Fruit fly (Drosophila melanogaster) whole organism, embryonic: ENCODE data around the gene CG9961.

Experiments used
- Atf-2 ChIP-seq: fragments of 200-800 bp; sonication (Bioruptor generic); optimal IDR thresholded peaks from 2 replicates; lab custom pipeline; 2016; ENCODE audit warnings: missing biosample characterization, missing genetic modification characterization
- Blimp-1 ChIP-seq: fragments of 200-800 bp; sonication (Bioruptor generic); optimal IDR thresholded peaks from 3 replicates; lab custom pipeline; 2018; ENCODE audit warnings: missing biosample characterization, missing genetic modification characterization, mild to moderate bottlenecking, moderate library complexity, missing genetic modification reagents
- CG1024 ChIP-seq: fragments of 200-800 bp; sonication (Bioruptor generic); IDR thresholded peaks from 2 replicates; pipeline ENCODE4 v1.3.6; 2022; ENCODE audit warnings: missing biosample characterization, missing genetic modification characterization
- CG10321 ChIP-seq: fragments of 200-800 bp; sonication (Bioruptor generic); IDR thresholded peaks from 2 replicates; pipeline ENCODE4 v1.3.6; 2022; ENCODE audit warnings: missing biosample characterization, missing genetic modification characterization
- CG12071 ChIP-seq: fragments of 200-800 bp; sonication (Bioruptor generic); optimal IDR thresholded peaks from 3 replicates; lab custom pipeline; 2018; ENCODE audit warnings: missing biosample characterization, mild to moderate bottlenecking, missing genetic modification characterization
- CG15011 ChIP-seq: fragments of 200-800 bp; sonication (Bioruptor generic); optimal IDR thresholded peaks from 3 replicates; lab custom pipeline; 2018; ENCODE audit warnings: missing biosample characterization, mild to moderate bottlenecking, missing genetic modification characterization
- CG16813 ChIP-seq: fragments of 200-800 bp; sonication (Bioruptor generic); IDR thresholded peaks from 3 replicates; pipeline ENCODE4 v1.3.6; 2022; ENCODE audit warnings: missing biosample characterization, missing genetic modification characterization; ENCODE audit not compliant: partially characterized antibody
- CG16815 ChIP-seq: fragments of 200-800 bp; sonication (Bioruptor generic); optimal IDR thresholded peaks from 3 replicates; lab custom pipeline; 2017; ENCODE audit warnings: missing biosample characterization, mild to moderate bottlenecking, missing genetic modification characterization
- CG17328 ChIP-seq: fragments of 200-800 bp; sonication (Bioruptor generic); IDR thresholded peaks from 2 replicates; pipeline ENCODE4 v1.3.6; 2022; ENCODE audit warnings: missing biosample characterization, missing genetic modification characterization
- CG17361 ChIP-seq: fragments of 200-800 bp; sonication (Bioruptor generic); IDR thresholded peaks from 3 replicates; pipeline ENCODE4 v1.3.6; 2022; ENCODE audit warnings: missing biosample characterization, missing genetic modification characterization
- CG2202 ChIP-seq: fragments of 200-800 bp; sonication (Bioruptor generic); optimal IDR thresholded peaks from 2 replicates; lab custom pipeline; 2018; ENCODE audit warnings: missing biosample characterization, mild to moderate bottlenecking, missing genetic modification characterization
- CG3065 ChIP-seq: fragments of 200-800 bp; sonication (Bioruptor generic); optimal IDR thresholded peaks from 2 replicates; lab custom pipeline; 2016; ENCODE audit warnings: missing biosample characterization, missing genetic modification characterization
- CG31365 ChIP-seq: fragments of 200-800 bp; sonication (Bioruptor generic); optimal IDR thresholded peaks from 2 replicates; lab custom pipeline; 2018; ENCODE audit warnings: missing biosample characterization, mild to moderate bottlenecking, missing genetic modification characterization
- CG3163 ChIP-seq: fragments of 200-800 bp; sonication (Bioruptor generic); optimal IDR thresholded peaks from 3 replicates; lab custom pipeline; 2016; ENCODE audit warnings: missing biosample characterization, missing genetic modification characterization
- CG34224 ChIP-seq: fragments of 200-800 bp; sonication (Bioruptor generic); IDR thresholded peaks from 3 replicates; pipeline ENCODE4 v1.3.6; 2022; ENCODE audit warnings: missing biosample characterization, missing genetic modification characterization; ENCODE audit not compliant: partially characterized antibody
- CG4282 ChIP-seq: fragments of 200-800 bp; sonication (Bioruptor generic); optimal IDR thresholded peaks from 2 replicates; lab custom pipeline; 2016; ENCODE audit warnings: missing biosample characterization, missing genetic modification characterization
- CG4854 ChIP-seq: fragments of 200-800 bp; sonication (Bioruptor generic); optimal IDR thresholded peaks from 2 replicates; lab custom pipeline; 2016; ENCODE audit warnings: missing biosample characterization, missing genetic modification characterization, inconsistent platforms
- CG6272 ChIP-seq: fragments of 200-800 bp; sonication (Bioruptor generic); IDR thresholded peaks from 2 replicates; pipeline ENCODE4 v1.3.6; 2022; ENCODE audit warnings: missing biosample characterization, missing genetic modification characterization
- CG7786 ChIP-seq: fragments of 200-800 bp; sonication (Bioruptor generic); optimal IDR thresholded peaks from 2 replicates; lab custom pipeline; 2016; ENCODE audit warnings: missing biosample characterization, missing genetic modification characterization
- CG9215 ChIP-seq: fragments of 200-800 bp; sonication (Bioruptor generic); IDR thresholded peaks from 2 replicates; pipeline ENCODE4 v1.3.6; 2022; ENCODE audit warnings: missing biosample characterization, missing genetic modification characterization
- CG9609 ChIP-seq: fragments of 200-800 bp; sonication (Bioruptor generic); optimal IDR thresholded peaks from 3 replicates; lab custom pipeline; 2016; ENCODE audit warnings: missing biosample characterization, missing genetic modification characterization
- CG9932 ChIP-seq: fragments of 200-800 bp; sonication (Bioruptor generic); IDR thresholded peaks from 2 replicates; pipeline ENCODE4 v1.3.6; 2022; ENCODE audit warnings: missing biosample characterization, missing genetic modification characterization
- E2f1 ChIP-seq: fragments of 200-800 bp; sonication (Bioruptor generic); IDR thresholded peaks from 2 replicates; pipeline ENCODE4 v1.3.6; 2022; ENCODE audit warnings: missing biosample characterization, missing genetic modification characterization
- Fer1 ChIP-seq: fragments of 200-800 bp; sonication (Bioruptor generic); optimal IDR thresholded peaks from 2 replicates; lab custom pipeline; 2017; ENCODE audit warnings: missing biosample characterization, mild to moderate bottlenecking, missing genetic modification characterization
- GATAe ChIP-seq: fragments of 200-800 bp; sonication (Bioruptor generic); conservative IDR thresholded peaks from 2 replicates; pipeline ENCODE4 v1.3.6; 2022; ENCODE audit warnings: missing biosample characterization, missing genetic modification characterization
- Hmr ChIP-seq: fragments of 200-800 bp; sonication (Bioruptor generic); optimal IDR thresholded peaks from 3 replicates; lab custom pipeline; 2017; ENCODE audit warnings: mild to moderate bottlenecking, missing biosample characterization, missing genetic modification reagents, missing genetic modification characterization
- Kr ChIP-seq: fragments of 200-800 bp; sonication (Bioruptor generic); optimal IDR thresholded peaks from 2 replicates; lab custom pipeline; 2017; ENCODE audit warnings: missing biosample characterization, mild to moderate bottlenecking, missing genetic modification characterization
- Lhr ChIP-seq: fragments of 200-800 bp; sonication (Bioruptor generic); optimal IDR thresholded peaks from 3 replicates; lab custom pipeline; 2017; ENCODE audit warnings: mild to moderate bottlenecking, missing biosample characterization, missing genetic modification reagents, missing genetic modification characterization
- Mad ChIP-seq: fragments of 200-800 bp; sonication (Bioruptor generic); optimal IDR thresholded peaks from 2 replicates; lab custom pipeline; 2016; ENCODE audit warnings: missing biosample characterization, missing genetic modification characterization
- NfI ChIP-seq: fragments of 200-800 bp; sonication (Bioruptor generic); optimal IDR thresholded peaks from 3 replicates; lab custom pipeline; 2018; ENCODE audit warnings: missing biosample characterization, mild to moderate bottlenecking, missing genetic modification characterization, moderate library complexity
- Sin3A ChIP-seq: fragments of >200 bp; optimal IDR thresholded peaks from 2 replicates; lab custom pipeline; 2018
- btn ChIP-seq: fragments of 200-800 bp; sonication (Bioruptor generic); optimal IDR thresholded peaks from 2 replicates; lab custom pipeline; 2016; ENCODE audit warnings: missing biosample characterization, missing genetic modification characterization
- crc ChIP-seq: fragments of 200-800 bp; sonication (Bioruptor generic); optimal IDR thresholded peaks from 2 replicates; lab custom pipeline; 2016; ENCODE audit warnings: missing biosample characterization, missing genetic modification characterization
- cwo ChIP-seq: fragments of 200-800 bp; sonication (Bioruptor generic); optimal IDR thresholded peaks from 3 replicates; lab custom pipeline; 2017; ENCODE audit warnings: missing biosample characterization, missing genetic modification characterization, mild to moderate bottlenecking, moderate library complexity, missing genetic modification reagents
- dmrt11E ChIP-seq: fragments of 200-800 bp; sonication (Bioruptor generic); optimal IDR thresholded peaks from 3 replicates; lab custom pipeline; 2018; ENCODE audit warnings: missing biosample characterization, mild to moderate bottlenecking, missing genetic modification characterization, moderate library complexity
- en ChIP-seq: fragments of 200-800 bp; sonication (Bioruptor generic); optimal IDR thresholded peaks from 2 replicates; lab custom pipeline; 2016; ENCODE audit warnings: missing biosample characterization, missing genetic modification characterization
- eve ChIP-seq, 2 experiments: fragments of >200 bp; optimal IDR thresholded peaks; 2 replicates each; lab custom pipeline; 2017; ENCODE audit warnings: missing biosample characterization in 2 of 2, missing genetic modification characterization in 2 of 2
- fu2 ChIP-seq: fragments of 200-800 bp; sonication (Bioruptor generic); optimal IDR thresholded peaks from 2 replicates; lab custom pipeline; 2016; ENCODE audit warnings: missing biosample characterization, missing genetic modification characterization
- grn ChIP-seq: fragments of 200-800 bp; sonication (Bioruptor generic); optimal IDR thresholded peaks from 3 replicates; lab custom pipeline; 2017; ENCODE audit warnings: missing biosample characterization, missing genetic modification characterization
- hbn ChIP-seq: fragments of 200-800 bp; sonication (Bioruptor generic); IDR thresholded peaks from 2 replicates; pipeline ENCODE4 v1.3.6; 2022; ENCODE audit warnings: missing biosample characterization, missing genetic modification characterization; ENCODE audit not compliant: partially characterized antibody
- jigr1 ChIP-seq: fragments of 200-800 bp; sonication (Bioruptor generic); IDR thresholded peaks from 3 replicates; pipeline ENCODE4 v1.3.6; 2022; ENCODE audit warnings: missing biosample characterization, missing genetic modification characterization
- kah ChIP-seq: fragments of 200-800 bp; sonication (Bioruptor generic); optimal IDR thresholded peaks from 2 replicates; lab custom pipeline; 2018; ENCODE audit warnings: missing biosample characterization, mild to moderate bottlenecking, missing genetic modification characterization
- luna ChIP-seq: fragments of 200-800 bp; sonication (Bioruptor generic); optimal IDR thresholded peaks from 2 replicates; lab custom pipeline; 2016; ENCODE audit warnings: missing biosample characterization, missing genetic modification characterization
- onecut ChIP-seq: fragments of 200-800 bp; sonication (Bioruptor generic); IDR thresholded peaks from 2 replicates; pipeline ENCODE4 v1.3.6; 2022; ENCODE audit warnings: missing biosample characterization, missing genetic modification characterization
- pan ChIP-seq, 4 experiments: fragments of >200 bp in 3 of 4; fragments of 200-800 bp in 1 of 4; sonication (Bioruptor generic) in 1 of 4; optimal IDR thresholded peaks in 3 of 4; IDR thresholded peaks in 1 of 4; 2 replicates each; pipeline versions ENCODE4 v1.3.6 to Lab custom; 2017 to 2022; ENCODE audit warnings: missing biosample characterization in 2 of 4, missing genetic modification characterization in 2 of 4, mixed read lengths in 1 of 4
- peb ChIP-seq: fragments of 200-800 bp; sonication (Bioruptor generic); IDR thresholded peaks from 2 replicates; pipeline ENCODE4 v1.3.6; 2022; ENCODE audit warnings: missing biosample characterization, missing genetic modification characterization
- pum ChIP-seq: fragments of 200-800 bp; sonication (Bioruptor generic); optimal IDR thresholded peaks from 2 replicates; lab custom pipeline; 2016; ENCODE audit warnings: missing biosample characterization, missing genetic modification characterization
- sens ChIP-seq: fragments of 200-800 bp; sonication (Bioruptor generic); peaks from one replicate; lab custom pipeline; 2016; ENCODE audit warnings: missing biosample characterization, missing genetic modification characterization
- ssp ChIP-seq: fragments of 200-800 bp; sonication (Bioruptor generic); IDR thresholded peaks from 2 replicates; pipeline ENCODE4 v1.3.6; 2022; ENCODE audit warnings: missing biosample characterization, missing genetic modification characterization
- sug ChIP-seq: fragments of 200-800 bp; optimal IDR thresholded peaks from 2 replicates; lab custom pipeline; 2019; ENCODE audit warnings: missing biosample characterization, mild to moderate bottlenecking, missing genetic modification characterization, moderate library complexity
- trh ChIP-seq: fragments of 200-800 bp; sonication (Bioruptor generic); optimal IDR thresholded peaks from 2 replicates; lab custom pipeline; 2016; ENCODE audit warnings: missing biosample characterization, missing genetic modification characterization
- vfl ChIP-seq: fragments of 200-800 bp; sonication (Bioruptor generic); optimal IDR thresholded peaks from 2 replicates; lab custom pipeline; 2016; ENCODE audit warnings: missing biosample characterization, missing genetic modification characterization

CG9961 gene

dm6 chr2L:2749144-2749766, 4.5 kb upstream of the CG9961 start (continued):
- TF ChIP-seq luna (no peak), onecut (GFP tag; lab: Robert Waterston, UW) (no peak), CG9609 (no peak), ssp (GFP tag; lab: Robert Waterston, UW) (no peak), Lhr (GFP tag; lab: Kevin White, UChicago) (no peak), CG17328 (no peak), pan (optimal IDR thresholded peaks at IDR 0.05; lab: Kevin White, UChicago) (no peak), pan (GFP tag; optimal IDR thresholded peaks at IDR 0.05 in 1 of 2, IDR thresholded peaks at IDR 0.05 in 1 of 2) (no peak), sens (GFP tag; lab: Kevin White, UChicago) (peak; percentile 66), CG7786 (GFP tag; lab: Kevin White, UChicago) (no peak), Hmr (GFP tag; lab: Kevin White, UChicago) (no peak), CG6272 (GFP tag; lab: Robert Waterston, UW) (0 out of 2 replicates have a peak, but pooled peaks have one; percentile 42), dmrt11E (no peak), cwo (GFP tag; lab: Kevin White, UChicago) (no peak), CG9215 (no peak), CG34224 (no peak), CG17361 (GFP tag; lab: Robert Waterston, UW) (no peak), en (no peak), hbn (GFP tag; lab: Robert Waterston, UW) (no peak), peb (GFP tag; lab: Robert Waterston, UW) (no peak), GATAe (no peak), Kr (GFP tag; lab: Kevin White, UChicago) (no peak), vfl (GFP tag; lab: Kevin White, UChicago) (no peak), CG4854 (no peak), NfI (peak; percentile 29), Blimp-1 (GFP tag; lab: Kevin White, UChicago) (no peak), grn (GFP tag; lab: Kevin White, UChicago) (no peak), CG12071 (peak; percentile 52), Sin3A (no peak), eve (GFP tag; optimal IDR thresholded peaks at IDR 0.05; lab: Kevin White, UChicago) (no peak), CG4282 (GFP tag; lab: Kevin White, UChicago) (no peak), trh (GFP tag; lab: Kevin White, UChicago) (no peak), CG16815 (GFP tag; lab: Kevin White, UChicago) (no peak), E2f1 (GFP tag; lab: Robert Waterston, UW) (no peak), fu2 (GFP tag; lab: Kevin White, UChicago) (no peak), CG9932 (GFP tag; lab: Robert Waterston, UW) (no peak), btn (no peak), Mad (GFP tag; lab: Kevin White, UChicago) (no peak), pum (GFP tag; lab: Kevin White, UChicago) (no peak), Atf-2 (GFP tag; lab: Kevin White, UChicago) (no peak), CG3065 (no peak), CG31365 (tag; lab: Kevin White, UChicago) (peak; percentile 15), jigr1 (GFP tag; lab: Robert Waterston, UW) (no peak), sug (tag; lab: Kevin White, UChicago) (no peak), CG15011 (no peak), Fer1 (GFP tag; lab: Kevin White, UChicago) (no peak), CG16813 (GFP tag; lab: Robert Waterston, UW) (no peak), CG3163 (GFP tag; lab: Kevin White, UChicago) (no peak), crc (GFP tag; lab: Kevin White, UChicago) (no peak), CG1024 (GFP tag; lab: Robert Waterston, UW) (no peak), CG10321 (GFP tag; lab: Robert Waterston, UW) (no peak), CG2202 (tag; lab: Kevin White, UChicago) (no peak), kah (GFP tag; lab: Kevin White, UChicago) (peak; percentile 37)
